Worm (Caenorhabditis elegans) whole organism, L4 larva: ENCODE measurements around the gene cest-31.

Experiments
- aha-1 ChIP-seq: fragments of 150-350 bp; peaks from one replicate; lab custom pipeline; 2014; ENCODE audit warnings: missing biosample characterization, missing genetic modification characterization
- ama-1 ChIP-seq: fragments of 150-350 bp; optimal IDR thresholded peaks from 2 replicates; lab custom pipeline; 2014; ENCODE audit warnings: inconsistent platforms, mixed read lengths
- ceh-32 ChIP-seq: sonication (generic microtip); optimal IDR thresholded peaks from 2 replicates; lab custom pipeline; 2016; ENCODE audit warnings: mild to moderate bottlenecking, missing genetic modification characterization, missing compliant biosample characterization; ENCODE audit not compliant: poor library complexity
- ceh-82 ChIP-seq: sonication (generic microtip); optimal IDR thresholded peaks from 2 replicates; lab custom pipeline; 2017; ENCODE audit warnings: missing biosample characterization, missing genetic modification characterization
- dmd-6 ChIP-seq: fragments of 200-800 bp; sonication (Bioruptor generic); IDR thresholded peaks from 2 replicates; pipeline ENCODE4 v1.3.6; 2022; ENCODE audit warnings: missing genetic modification reagents, missing genetic modification characterization, missing compliant biosample characterization
- fos-1 ChIP-seq: fragments of 150-350 bp; optimal IDR thresholded peaks from 2 replicates; lab custom pipeline; 2014; ENCODE audit warnings: missing biosample characterization, missing genetic modification characterization
- lin-15B ChIP-seq: fragments of 150-350 bp; sonication (generic microtip); optimal IDR thresholded peaks from 3 replicates; lab custom pipeline; 2014; ENCODE audit warnings: missing biosample characterization, missing genetic modification characterization
- mxl-2 ChIP-seq: fragments of 200-800 bp; sonication (Bioruptor generic); conservative IDR thresholded peaks from 2 replicates; pipeline ENCODE4 v1.3.6; 2022; ENCODE audit warnings: missing genetic modification reagents, missing genetic modification characterization, missing compliant biosample characterization
- nhr-237 ChIP-seq: sonication (generic microtip); optimal IDR thresholded peaks from 2 replicates; lab custom pipeline; 2017; ENCODE audit warnings: missing biosample characterization, missing genetic modification characterization
- nhr-25 ChIP-seq: sonication (generic microtip); optimal IDR thresholded peaks from 2 replicates; lab custom pipeline; 2017; ENCODE audit warnings: missing genetic modification characterization, mild to moderate bottlenecking, missing compliant biosample characterization, antibody characterized with exemption, moderate library complexity, borderline replicate concordance; ENCODE audit not compliant: insufficient read depth
- pqm-1 ChIP-seq: sonication (generic microtip); optimal IDR thresholded peaks from 2 replicates; lab custom pipeline; 2017; ENCODE audit warnings: missing biosample characterization, missing genetic modification characterization
- skn-1 ChIP-seq: fragments of 150-350 bp; optimal IDR thresholded peaks from 2 replicates; lab custom pipeline; 2014; ENCODE audit warnings: missing biosample characterization, missing genetic modification characterization
- unc-62 ChIP-seq, 3 experiments: fragments of 150-350 bp in 1 of 3; sonication (generic microtip); optimal IDR thresholded peaks in 2 of 3; peaks in 1 of 3; 1 replicate in 1 of 3; 2 replicates in 2 of 3; lab custom pipeline; 2014 to 2017; ENCODE audit warnings: missing biosample characterization in 3 of 3, missing genetic modification characterization in 3 of 3, missing genetic modification reagents in 3 of 3, missing genotype in 1 of 3

DNA sequence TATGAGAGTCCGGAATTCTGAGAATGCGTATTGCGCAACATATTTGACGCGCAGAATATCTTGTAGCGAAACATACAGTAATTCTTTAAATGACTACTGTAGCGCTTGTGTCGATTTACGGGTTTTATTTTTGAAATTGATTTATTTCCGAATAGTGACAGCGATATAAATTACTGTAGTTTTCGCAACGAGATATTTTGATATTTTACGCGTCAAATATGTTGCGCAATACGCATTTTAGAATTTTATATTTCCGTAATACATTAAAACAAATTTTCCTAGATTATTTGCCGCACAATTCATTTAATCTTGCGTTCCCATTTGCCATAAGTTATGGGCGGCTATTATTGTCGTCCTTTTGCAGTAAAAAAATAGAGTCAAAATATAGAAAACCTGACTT is 31.3 kb downstream of the cest-31 start:
- no peak for TF ChIP-seq ceh-82
- TF ChIP-seq skn-1 (tag; lab: Kevin White, UChicago): no peak
- no peak for TF ChIP-seq nhr-25
- TF ChIP-seq dmd-6: no peak
- TF ChIP-seq pqm-1 (tag; lab: Kevin White, UChicago): no peak
- no peak for TF ChIP-seq unc-62 (GFP tag; optimal IDR thresholded peaks at IDR 0.05 in 1 of 2; lab: Kevin White, UChicago)
- TF ChIP-seq unc-62 (tag; optimal IDR thresholded peaks at IDR 0.05; lab: Kevin White, UChicago): no peak
- no peak for TF ChIP-seq mxl-2 (GFP tag; lab: Robert Waterston, UW)
- TF ChIP-seq nhr-237 (tag; lab: Kevin White, UChicago): no peak
- no peak for TF ChIP-seq lin-15B (tag; lab: Kevin White, UChicago)
- no peak for TF ChIP-seq fos-1 (tag; lab: Kevin White, UChicago)
- TF ChIP-seq ama-1 (lab: Kevin White, UChicago): no peak
- no peak for TF ChIP-seq ceh-32 (tag; lab: Kevin White, UChicago)
- no peak for TF ChIP-seq aha-1
